Worm (Caenorhabditis elegans) whole organism, L4 larva: ENCODE data around the gene toca-1.
A peak's percentile ranks its signal among the peaks of the same experiment; 100 is the strongest.

Source experiments
- F26F4.8 ChIP-seq: fragments of 200-800 bp; sonication (Bioruptor generic); conservative IDR thresholded peaks from 2 replicates; pipeline ENCODE4 v1.3.6; 2022; ENCODE audit warnings: missing genetic modification characterization, missing compliant biosample characterization
- Y105C5A.15 ChIP-seq: fragments of 200-800 bp; sonication (Bioruptor generic); IDR thresholded peaks from 2 replicates; pipeline ENCODE4 v1.3.6; 2022; ENCODE audit warnings: missing genetic modification characterization, missing compliant biosample characterization
- Y5F2A.4 ChIP-seq: fragments of 200-800 bp; sonication (Bioruptor generic); optimal IDR thresholded peaks from 2 replicates; lab custom pipeline; 2018; ENCODE audit warnings: mild to moderate bottlenecking, missing genetic modification characterization, missing compliant biosample characterization
- ZK337.2 ChIP-seq: fragments of 200-800 bp; sonication (Bioruptor generic); IDR thresholded peaks from 2 replicates; pipeline ENCODE4 v1.3.6; 2022; ENCODE audit warnings: missing genetic modification reagents, missing genetic modification characterization, missing compliant biosample characterization
- attf-4 ChIP-seq: sonication (generic microtip); optimal IDR thresholded peaks from 3 replicates; lab custom pipeline; 2017; ENCODE audit warnings: missing biosample characterization, missing genetic modification characterization
- ceh-20 ChIP-seq: fragments of 200-800 bp; sonication (Bioruptor generic); IDR thresholded peaks from 2 replicates; pipeline ENCODE4 v1.3.6; 2022; ENCODE audit warnings: missing genetic modification reagents, missing genetic modification characterization, missing compliant biosample characterization
- ceh-32 ChIP-seq: sonication (generic microtip); optimal IDR thresholded peaks from 2 replicates; lab custom pipeline; 2016; ENCODE audit warnings: mild to moderate bottlenecking, missing genetic modification characterization, missing compliant biosample characterization; ENCODE audit not compliant: poor library complexity
- cey-2 ChIP-seq: sonication (generic microtip); optimal IDR thresholded peaks from 3 replicates; lab custom pipeline; 2017; ENCODE audit warnings: missing genetic modification characterization, mild to moderate bottlenecking, missing compliant biosample characterization, antibody characterized with exemption, borderline replicate concordance; ENCODE audit not compliant: insufficient read depth
- ctbp-1 ChIP-seq: fragments of 200-800 bp; sonication (Bioruptor generic); IDR thresholded peaks from 2 replicates; pipeline ENCODE4 v1.3.6; 2022; ENCODE audit warnings: missing genetic modification reagents, missing genetic modification characterization, missing compliant biosample characterization
- daf-12 ChIP-seq: fragments of 150-350 bp; optimal IDR thresholded peaks from 2 replicates; lab custom pipeline; 2014; ENCODE audit warnings: missing biosample characterization, missing genetic modification reagents, missing genetic modification characterization
- fkh-10 ChIP-seq: fragments of 150-350 bp; optimal IDR thresholded peaks from 2 replicates; lab custom pipeline; 2014; ENCODE audit warnings: missing biosample characterization, missing genetic modification reagents, missing genetic modification characterization
- gei-8 ChIP-seq: fragments of 200-800 bp; sonication (Bioruptor generic); optimal IDR thresholded peaks from 2 replicates; lab custom pipeline; 2018; ENCODE audit warnings: mild to moderate bottlenecking, missing genetic modification characterization, missing compliant biosample characterization
- hlh-11 ChIP-seq: fragments of 200-800 bp; sonication (Bioruptor generic); optimal IDR thresholded peaks from 2 replicates; lab custom pipeline; 2018; ENCODE audit warnings: mild to moderate bottlenecking, missing genetic modification characterization, missing compliant biosample characterization
- lir-3 ChIP-seq: sonication (generic microtip); optimal IDR thresholded peaks from 2 replicates; lab custom pipeline; 2016; ENCODE audit warnings: mild to moderate bottlenecking, missing genetic modification characterization, missing compliant biosample characterization
- nhr-237 ChIP-seq: sonication (generic microtip); optimal IDR thresholded peaks from 2 replicates; lab custom pipeline; 2017; ENCODE audit warnings: missing biosample characterization, missing genetic modification characterization
- saeg-2 ChIP-seq: fragments of 200-800 bp; sonication (Bioruptor generic); IDR thresholded peaks from 2 replicates; pipeline ENCODE4 v1.3.6; 2022; ENCODE audit warnings: missing genetic modification reagents, missing genetic modification characterization, missing compliant biosample characterization
- zip-11 ChIP-seq: fragments of 200-800 bp; sonication (Bioruptor generic); IDR thresholded peaks from 2 replicates; pipeline ENCODE4 v1.3.6; 2022; ENCODE audit warnings: missing genetic modification characterization, missing compliant biosample characterization

toca-1 gene

DNA sequence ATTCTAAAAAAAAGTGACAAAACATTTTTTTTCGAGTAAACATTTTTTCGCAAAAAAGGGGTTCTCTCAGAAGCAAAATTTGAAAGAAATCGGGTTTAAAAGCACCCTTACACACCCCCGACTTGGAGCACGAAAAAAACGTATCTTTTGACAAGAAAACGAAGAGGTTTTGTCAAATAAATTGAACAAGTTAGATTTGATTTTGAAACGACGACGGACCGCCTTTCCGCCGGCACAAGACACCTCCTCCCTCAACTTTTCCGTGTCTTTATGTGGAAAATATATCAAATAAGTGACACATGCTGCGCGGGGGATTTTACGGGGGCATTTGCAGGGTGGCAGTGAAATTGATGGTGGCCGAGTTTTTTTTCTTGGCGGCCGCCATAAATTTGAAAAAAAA is 53.2 kb downstream of the toca-1 start:
- TF ChIP-seq Y105C5A.15 (GFP tag; lab: Robert Waterston, UW) (no peak), ZK337.2 (GFP tag; lab: Robert Waterston, UW) (0 out of 2 replicates have a peak, but pooled peaks have one; percentile 11), fkh-10 (GFP tag; lab: Kevin White, UChicago) (peak; percentile 73)

DNA sequence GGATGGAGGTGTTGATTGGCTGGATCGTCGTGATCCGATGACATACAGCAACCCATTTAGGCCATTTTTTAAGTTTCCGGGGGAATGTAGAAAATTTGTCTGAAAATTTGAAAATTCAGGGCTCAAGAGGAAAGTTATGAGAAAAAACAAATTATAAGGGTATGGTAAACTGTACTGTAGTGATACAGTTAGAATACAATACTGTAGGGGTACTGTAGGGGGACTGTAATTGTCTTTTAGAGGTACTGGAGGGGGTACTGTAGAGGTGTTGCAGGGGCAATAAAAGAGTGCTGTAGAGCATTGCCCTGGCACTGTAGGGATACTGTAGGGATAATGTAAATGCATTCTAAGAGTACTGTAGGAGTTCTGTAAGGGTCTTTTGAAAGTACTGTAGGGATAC is 56.6 kb downstream of the toca-1 start, which contains the start of gene D1005.6:
Gene D1005.6 (minus strand): TSS at position 101 of the 400 bp plus-strand sequence.
- TF ChIP-seq lir-3 (tag; lab: Kevin White, UChicago) (no peak), saeg-2 (GFP tag; lab: Robert Waterston, UW) (no peak), hlh-11 (no peak), daf-12 (tag; lab: Kevin White, UChicago) (no peak), gei-8 (GFP tag; lab: Kevin White, UChicago) (no peak), zip-11 (GFP tag; lab: Robert Waterston, UW) (no peak), nhr-237 (tag; lab: Kevin White, UChicago) (no peak), attf-4 (tag; lab: Kevin White, UChicago) (no peak), cey-2 (tag; lab: Kevin White, UChicago) (no peak), F26F4.8 (GFP tag; lab: Robert Waterston, UW) (no peak), Y5F2A.4 (GFP tag; lab: Kevin White, UChicago) (no peak), ctbp-1 (GFP tag; lab: Robert Waterston, UW) (no peak), ceh-20 (GFP tag; lab: Robert Waterston, UW) (no peak), ceh-32 (tag; lab: Kevin White, UChicago) (no peak)
